Fruit fly (Drosophila melanogaster): Measurements from ENCODE around the gene CG13250.

dm6 chr3L:20526196-20526740, 7.2 kb upstream of the CG13250 start, which contains the start of gene Nubp2:
- TF ChIP-seq psq (optimal IDR thresholded peaks at IDR 0.05) (no peak), insv (optimal IDR thresholded peaks at IDR 0.05) (no peak), h (optimal IDR thresholded peaks at IDR 0.05) (no peak), Myc (optimal IDR thresholded peaks at IDR 0.05) (no peak), Sin3A (optimal IDR thresholded peaks at IDR 0.05) (no peak), ttk (optimal IDR thresholded peaks at IDR 0.05) (no peak)
